Worm (Caenorhabditis elegans): ENCODE measurements around the gene ncx-2.
A peak's percentile ranks its signal among the peaks of the same experiment; 100 is the strongest.

ce11 chrV:5329677-5330266 is 26.3 kb downstream of the ncx-2 start:
- TF ChIP-seq ets-7 (tag; optimal IDR thresholded peaks at IDR 0.05) (no peak), flt-1 (GFP tag; IDR thresholded peaks at IDR 0.05) (no peak), ama-1 (optimal IDR thresholded peaks at IDR 0.05) (no peak), scrt-1 (GFP tag; IDR thresholded peaks at IDR 0.05) (0 out of 2 replicates have a peak, but pooled peaks have one; percentile 25), hnd-1 (tag; optimal IDR thresholded peaks at IDR 0.05) (no peak)

Measured in whole organism, early embryonic.